Worm (Caenorhabditis elegans) whole organism, young adult: Measurements from ENCODE around the gene abhd-14.

Experiments
- F10E7.11 ChIP-seq: sonication (generic microtip); optimal IDR thresholded peaks from 2 replicates; lab custom pipeline; 2017; ENCODE audit warnings: mild to moderate bottlenecking, missing genetic modification characterization, moderate library complexity, missing compliant biosample characterization
- F22D6.2 ChIP-seq: sonication (generic microtip); optimal IDR thresholded peaks from 2 replicates; lab custom pipeline; 2016; ENCODE audit warnings: mild to moderate bottlenecking, missing genetic modification characterization, missing compliant biosample characterization
- F33H1.4 ChIP-seq: fragments of 200-800 bp; sonication (Bioruptor generic); IDR thresholded peaks from 2 replicates; pipeline ENCODE4 v1.3.6; 2022; ENCODE audit warnings: missing genetic modification reagents, missing genetic modification characterization, missing compliant biosample characterization
- F52B5.7 ChIP-seq: sonication (generic microtip); optimal IDR thresholded peaks from 2 replicates; lab custom pipeline; 2016; ENCODE audit warnings: mild to moderate bottlenecking, missing genetic modification characterization, missing compliant biosample characterization
- F55B11.4 ChIP-seq: sonication (generic microtip); optimal IDR thresholded peaks from 2 replicates; lab custom pipeline; 2016; ENCODE audit warnings: missing compliant biosample characterization, missing genetic modification characterization, borderline replicate concordance; ENCODE audit not compliant: insufficient read depth
- K11D2.4 ChIP-seq: fragments of 200-800 bp; sonication (Bioruptor generic); IDR thresholded peaks from 2 replicates; pipeline ENCODE4 v1.3.6; 2022; ENCODE audit warnings: missing genetic modification reagents, missing genetic modification characterization, missing compliant biosample characterization
- T07F8.4 ChIP-seq: sonication (generic microtip); optimal IDR thresholded peaks from 2 replicates; lab custom pipeline; 2016; ENCODE audit warnings: mild to moderate bottlenecking, missing genetic modification characterization, moderate library complexity, missing compliant biosample characterization
- T26A5.8 ChIP-seq: sonication (generic microtip); optimal IDR thresholded peaks from 2 replicates; lab custom pipeline; 2016; ENCODE audit warnings: missing genetic modification characterization, missing compliant biosample characterization
- Y56A3A.18 ChIP-seq: fragments of 200-800 bp; sonication (Bioruptor generic); IDR thresholded peaks from 2 replicates; pipeline ENCODE4 v1.3.6; 2022; ENCODE audit warnings: missing genetic modification reagents, missing genetic modification characterization, missing compliant biosample characterization
- Y95B8A.8 ChIP-seq: fragments of 200-800 bp; sonication (Bioruptor generic); IDR thresholded peaks from 2 replicates; pipeline ENCODE4 v1.3.6; 2022; ENCODE audit warnings: missing genetic modification reagents, missing genetic modification characterization, missing compliant biosample characterization
- ZK185.1 ChIP-seq: sonication (generic microtip); optimal IDR thresholded peaks from 2 replicates; lab custom pipeline; 2016; ENCODE audit warnings: mild to moderate bottlenecking, missing genetic modification characterization, missing compliant biosample characterization; ENCODE audit not compliant: poor library complexity, severe bottlenecking
- aptf-2 ChIP-seq: fragments of 200-800 bp; sonication (Bioruptor generic); conservative IDR thresholded peaks from 2 replicates; pipeline ENCODE4 v1.3.6; 2022; ENCODE audit warnings: missing genetic modification reagents, missing genetic modification characterization, missing compliant biosample characterization
- aptf-3 ChIP-seq: fragments of 200-800 bp; sonication (Bioruptor generic); IDR thresholded peaks from 2 replicates; pipeline ENCODE4 v1.3.6; 2022; ENCODE audit warnings: missing genetic modification characterization, missing compliant biosample characterization
- attf-3 ChIP-seq: fragments of 200-800 bp; sonication (Bioruptor generic); conservative IDR thresholded peaks from 2 replicates; pipeline ENCODE4 v1.3.6; 2022; ENCODE audit warnings: missing genetic modification reagents, missing genetic modification characterization, missing compliant biosample characterization
- attf-6 ChIP-seq: fragments of 200-800 bp; sonication (Bioruptor generic); IDR thresholded peaks from 2 replicates; pipeline ENCODE4 v1.3.6; 2022; ENCODE audit warnings: missing genetic modification reagents, missing genetic modification characterization, missing compliant biosample characterization
- bed-1 ChIP-seq: fragments of 200-800 bp; sonication (Bioruptor generic); IDR thresholded peaks from 2 replicates; pipeline ENCODE4 v1.3.6; 2022; ENCODE audit warnings: missing genetic modification reagents, missing genetic modification characterization, missing compliant biosample characterization
- bed-2 ChIP-seq: fragments of 200-800 bp; sonication (Bioruptor generic); IDR thresholded peaks from 2 replicates; pipeline ENCODE4 v1.3.6; 2022; ENCODE audit warnings: missing genetic modification reagents, missing genetic modification characterization, missing compliant biosample characterization
- cebp-1 ChIP-seq, 2 experiments: fragments of 200-800 bp in 1 of 2; sonication (Bioruptor generic) in 1 of 2; sonication (generic microtip) in 1 of 2; IDR thresholded peaks in 1 of 2; optimal IDR thresholded peaks in 1 of 2; 2 replicates each; pipeline versions ENCODE4 v1.3.6 to Lab custom; 2017 to 2022; ENCODE audit warnings: missing compliant biosample characterization in 2 of 2, missing genetic modification characterization in 2 of 2, mild to moderate bottlenecking in 1 of 2, missing genetic modification reagents in 1 of 2, moderate library complexity in 1 of 2
- ceh-27 ChIP-seq: fragments of 200-800 bp; sonication (Bioruptor generic); optimal IDR thresholded peaks from 2 replicates; lab custom pipeline; 2018; ENCODE audit warnings: mild to moderate bottlenecking, missing genetic modification characterization, moderate library complexity, missing compliant biosample characterization
- ceh-40 ChIP-seq: fragments of 200-800 bp; sonication (Bioruptor generic); IDR thresholded peaks from 2 replicates; pipeline ENCODE4 v1.3.6; 2022; ENCODE audit warnings: missing genetic modification characterization, missing compliant biosample characterization
- ceh-91 ChIP-seq: fragments of 200-800 bp; sonication (Bioruptor generic); IDR thresholded peaks from 2 replicates; pipeline ENCODE4 v1.3.6; 2022; ENCODE audit warnings: missing genetic modification reagents, missing genetic modification characterization, missing compliant biosample characterization
- chd-7 ChIP-seq: sonication (generic microtip); optimal IDR thresholded peaks from 2 replicates; lab custom pipeline; 2016; ENCODE audit warnings: mild to moderate bottlenecking, missing genetic modification characterization, moderate library complexity, missing compliant biosample characterization
- dox-1 ChIP-seq: fragments of 200-800 bp; sonication (Bioruptor generic); IDR thresholded peaks from 2 replicates; pipeline ENCODE4 v1.3.6; 2022; ENCODE audit warnings: missing genetic modification reagents, missing genetic modification characterization, missing compliant biosample characterization
- dpff-1 ChIP-seq: sonication (generic microtip); optimal IDR thresholded peaks from 2 replicates; lab custom pipeline; 2017; ENCODE audit warnings: mild to moderate bottlenecking, missing genetic modification characterization, missing compliant biosample characterization
- dpl-1 ChIP-seq: fragments of 150-350 bp; optimal IDR thresholded peaks from 2 replicates; lab custom pipeline; 2014; ENCODE audit warnings: missing biosample characterization, missing genetic modification reagents, missing genetic modification characterization
- efl-1 ChIP-seq: fragments of 150-350 bp; optimal IDR thresholded peaks from 2 replicates; lab custom pipeline; 2014; ENCODE audit warnings: missing biosample characterization, missing genetic modification reagents, missing genetic modification characterization
- egl-18 ChIP-seq: fragments of 200-800 bp; sonication (Bioruptor generic); IDR thresholded peaks from 2 replicates; pipeline ENCODE4 v1.3.6; 2022; ENCODE audit warnings: missing genetic modification reagents, missing genetic modification characterization, missing compliant biosample characterization
- ekl-4 ChIP-seq: fragments of 200-800 bp; sonication (Bioruptor generic); IDR thresholded peaks from 2 replicates; pipeline ENCODE4 v1.3.6; 2022; ENCODE audit warnings: missing genetic modification reagents, missing genetic modification characterization, missing compliant biosample characterization
- hsf-1 ChIP-seq: fragments of 200-800 bp; sonication (Bioruptor generic); IDR thresholded peaks from 2 replicates; pipeline ENCODE4 v1.3.6; 2022; ENCODE audit warnings: missing genetic modification reagents, missing genetic modification characterization, missing compliant biosample characterization
- lag-1 ChIP-seq: fragments of 200-800 bp; sonication (Bioruptor generic); IDR thresholded peaks from 2 replicates; pipeline ENCODE4 v1.3.6; 2022; ENCODE audit warnings: missing genetic modification reagents, missing genetic modification characterization, missing compliant biosample characterization
- lin-35 ChIP-seq, 3 experiments: fragments of 150-350 bp in 2 of 3; sonication (generic microtip) in 1 of 3; optimal IDR thresholded peaks; 2 replicates each; lab custom pipeline; 2014 to 2018; ENCODE audit warnings: missing biosample characterization in 3 of 3, missing genetic modification characterization in 3 of 3, missing genetic modification reagents in 3 of 3
- lsl-1 ChIP-seq: fragments of 200-800 bp; sonication (Bioruptor generic); optimal IDR thresholded peaks from 2 replicates; lab custom pipeline; 2018; ENCODE audit warnings: mild to moderate bottlenecking, missing genetic modification characterization, moderate library complexity, missing compliant biosample characterization
- madf-10 ChIP-seq: sonication (generic microtip); optimal IDR thresholded peaks from 2 replicates; lab custom pipeline; 2016; ENCODE audit warnings: mild to moderate bottlenecking, missing genetic modification characterization, missing compliant biosample characterization
- madf-6 ChIP-seq: fragments of 200-800 bp; sonication (Bioruptor generic); IDR thresholded peaks from 2 replicates; pipeline ENCODE4 v1.3.6; 2022; ENCODE audit warnings: missing genetic modification reagents, missing genetic modification characterization, missing compliant biosample characterization
- mcd-1 ChIP-seq: fragments of 200-800 bp; sonication (Bioruptor generic); IDR thresholded peaks from 2 replicates; pipeline ENCODE4 v1.3.6; 2022; ENCODE audit warnings: missing genetic modification reagents, missing genetic modification characterization, missing compliant biosample characterization
- mes-4 ChIP-seq: sonication (generic microtip); optimal IDR thresholded peaks from 2 replicates; lab custom pipeline; 2016; ENCODE audit warnings: missing genotype, missing genetic modification characterization, missing compliant biosample characterization
- nfya-1 ChIP-seq: sonication (generic microtip); optimal IDR thresholded peaks from 2 replicates; lab custom pipeline; 2017; ENCODE audit warnings: antibody characterized with exemption, missing compliant biosample characterization, missing genetic modification characterization, borderline replicate concordance; ENCODE audit not compliant: insufficient read depth
- nfya-2 ChIP-seq: fragments of 200-800 bp; sonication (Bioruptor generic); IDR thresholded peaks from 2 replicates; pipeline ENCODE4 v1.3.6; 2022; ENCODE audit warnings: missing genetic modification reagents, missing genetic modification characterization, missing compliant biosample characterization
- nfyb-1 ChIP-seq: fragments of 200-800 bp; sonication (Bioruptor generic); IDR thresholded peaks from 2 replicates; pipeline ENCODE4 v1.3.6; 2022; ENCODE audit warnings: missing genetic modification reagents, missing genetic modification characterization, missing compliant biosample characterization
- nhr-120 ChIP-seq: fragments of 200-800 bp; sonication (Bioruptor generic); IDR thresholded peaks from 2 replicates; pipeline ENCODE4 v1.3.6; 2022; ENCODE audit warnings: missing genetic modification characterization, missing compliant biosample characterization
- nhr-80 ChIP-seq: sonication (generic microtip); optimal IDR thresholded peaks from 2 replicates; lab custom pipeline; 2016; ENCODE audit warnings: missing genetic modification characterization, missing compliant biosample characterization
- pbrm-1 ChIP-seq: fragments of 200-800 bp; sonication (Bioruptor generic); IDR thresholded peaks from 2 replicates; pipeline ENCODE4 v1.3.6; 2022; ENCODE audit warnings: missing genetic modification reagents, missing genetic modification characterization, missing compliant biosample characterization
- pha-4 ChIP-seq: fragments of 150-350 bp; sonication (generic microtip); optimal IDR thresholded peaks from 2 replicates; lab custom pipeline; 2014; ENCODE audit warnings: missing biosample characterization, missing genetic modification reagents, missing genetic modification characterization
- rcor-1 ChIP-seq: fragments of 200-800 bp; sonication (Bioruptor generic); IDR thresholded peaks from 2 replicates; pipeline ENCODE4 v1.3.6; 2022; ENCODE audit warnings: missing genetic modification reagents, missing genetic modification characterization, missing compliant biosample characterization
- rpc-1 ChIP-seq, 2 experiments: fragments of 150-350 bp in 1 of 2; sonication (generic microtip) in 1 of 2; optimal IDR thresholded peaks; 2 replicates each; lab custom pipeline; 2014 to 2018; ENCODE audit warnings: missing biosample characterization in 1 of 2, missing genetic modification characterization in 1 of 2, missing genetic modification reagents in 1 of 2, missing genotype in 1 of 2
- zim-3 ChIP-seq: sonication (generic microtip); optimal IDR thresholded peaks from 2 replicates; lab custom pipeline; 2017; ENCODE audit warnings: mild to moderate bottlenecking, missing genetic modification characterization, moderate library complexity, missing compliant biosample characterization
- ztf-25 ChIP-seq: fragments of 200-800 bp; sonication (Bioruptor generic); IDR thresholded peaks from 2 replicates; pipeline ENCODE4 v1.3.6; 2022; ENCODE audit warnings: missing genetic modification reagents, missing genetic modification characterization, missing compliant biosample characterization
- ztf-26 ChIP-seq: sonication (generic microtip); optimal IDR thresholded peaks from 2 replicates; lab custom pipeline; 2017; ENCODE audit warnings: missing genetic modification characterization, missing compliant biosample characterization

abhd-14 gene

ce11 chrIV:991181-991642, 38.6 kb downstream of the abhd-14 start (continued):
- TF ChIP-seq T07F8.4 (tag; lab: Kevin White, UChicago) (peak; percentile 41), madf-6 (GFP tag; lab: Robert Waterston, UW) (peak; percentile 89), ZK185.1 (tag; lab: Kevin White, UChicago) (no peak), lag-1 (no peak), hsf-1 (GFP tag; lab: Robert Waterston, UW) (peak; percentile 80), aptf-3 (peak; percentile 87; the same call in 1 of the 2 replicates), madf-10 (tag; lab: Kevin White, UChicago) (no peak), ekl-4 (GFP tag; lab: Robert Waterston, UW) (peak; percentile 96), mcd-1 (GFP tag; lab: Robert Waterston, UW) (peak; percentile 89), ztf-25 (GFP tag; lab: Robert Waterston, UW) (no peak), ceh-27 (no peak), dox-1 (GFP tag; lab: Robert Waterston, UW) (peak; percentile 97), K11D2.4 (no peak), F33H1.4 (GFP tag; lab: Robert Waterston, UW) (peak; percentile 79), rcor-1 (peak; percentile 84), egl-18 (GFP tag; lab: Robert Waterston, UW) (no peak), rpc-1 (optimal IDR thresholded peaks at IDR 0.05; lab: Kevin White, UChicago) (no peak), rpc-1 (tag; optimal IDR thresholded peaks at IDR 0.05; lab: Kevin White, UChicago) (peak; percentile 5), zim-3 (tag; lab: Kevin White, UChicago) (peak; percentile 90), nfya-1 (tag; lab: Kevin White, UChicago) (no peak), lin-35 (GFP tag; optimal IDR thresholded peaks at IDR 0.05; lab: Kevin White, UChicago) (no peak), nfyb-1 (no peak; the same call in none of the 2 replicates), pha-4 (no peak), dpl-1 (GFP tag; lab: Kevin White, UChicago) (peak; percentile 35), attf-3 (peak; percentile 75), pbrm-1 (GFP tag; lab: Robert Waterston, UW) (peak; percentile 96), chd-7 (tag; lab: Kevin White, UChicago) (peak; percentile 39), mes-4 (tag; lab: Kevin White, UChicago) (peak; percentile 61), Y56A3A.18 (GFP tag; lab: Robert Waterston, UW) (no peak; the same call in 1 of the 2 replicates), ceh-40 (GFP tag; lab: Robert Waterston, UW) (no peak), bed-2 (no peak), nhr-80 (tag; lab: Kevin White, UChicago) (no peak), F22D6.2 (no peak), ztf-26 (tag; lab: Kevin White, UChicago) (no peak), Y95B8A.8 (GFP tag; lab: Robert Waterston, UW) (peak; percentile 87), efl-1 (GFP tag; lab: Kevin White, UChicago) (peak; percentile 62), F10E7.11 (no peak), nhr-120 (GFP tag; lab: Robert Waterston, UW) (no peak), dpff-1 (peak; percentile 83), ceh-91 (GFP tag; lab: Robert Waterston, UW) (peak; percentile 82; the same call in 1 of the 2 replicates), T26A5.8 (tag; lab: Kevin White, UChicago) (peak; percentile 66), cebp-1 (GFP tag; IDR thresholded peaks at IDR 0.05; lab: Robert Waterston, UW) (no peak), cebp-1 (tag; optimal IDR thresholded peaks at IDR 0.05; lab: Kevin White, UChicago) (peak; percentile 59), aptf-2 (GFP tag; lab: Robert Waterston, UW) (peak; percentile 87), nfya-2 (GFP tag; lab: Robert Waterston, UW) (peak; percentile 19; the same call in 1 of the 2 replicates), F55B11.4 (tag; lab: Kevin White, UChicago) (no peak), bed-1 (GFP tag; lab: Robert Waterston, UW) (0 out of 2 replicates have a peak, but pooled peaks have one; percentile 54), attf-6 (GFP tag; lab: Robert Waterston, UW) (peak; percentile 96), lsl-1 (GFP tag; lab: Kevin White, UChicago) (peak; percentile 85), F52B5.7 (tag; lab: Kevin White, UChicago) (peak; percentile 90)
